Comparison of ENCODE assay signal across 4 fruit fly cellular contexts in genomic region chr3R:20286758-20287157, dm6.
TF ChIP-seq lines count a peak whose summit lies in the region.

No protein-coding gene starts in this region.

- TF ChIP-seq CTCF in S2 (optimal IDR thresholded peaks at IDR 0.05; lab: Kevin White, UChicago) = peak; percentile 17 to 32
- peak; percentile 1 for TF ChIP-seq CTCF in whole organism, embryonic (GFP tag; optimal IDR thresholded peaks at IDR 0.05; lab: Kevin White, UChicago)

TF ChIP-seq in whole organism, adult, 20 proteins besides CTCF, POLR2A, EP300 and RAD21:
- peak; percentile 24 for TF ChIP-seq CG14711 (tag; optimal IDR thresholded peaks at IDR 0.05; lab: Kevin White, UChicago)
- no peak for TF ChIP-seq CG33017 (tag; optimal IDR thresholded peaks at IDR 0.05; lab: Kevin White, UChicago)
- no peak for TF ChIP-seq CG7045 (GFP tag; optimal IDR thresholded peaks at IDR 0.05; lab: Kevin White, UChicago)
TF ChIP-seq in whole organism, adult: peak in this region for 1.

TF ChIP-seq in whole organism, embryonic, 481 proteins besides CTCF, POLR2A, EP300 and RAD21 (continues in another document):
- TF ChIP-seq lola (GFP tag; optimal IDR thresholded peaks at IDR 0.05; lab: Kevin White, UChicago) (no peak), cad (GFP tag; optimal IDR thresholded peaks at IDR 0.05; lab: Kevin White, UChicago) (no peak), crol (GFP tag; IDR thresholded peaks at IDR 0.05; lab: Robert Waterston, UW) (no peak), CG7357 (GFP tag; IDR thresholded peaks at IDR 0.05; lab: Robert Waterston, UW) (no peak), CG2199 (GFP tag; IDR thresholded peaks at IDR 0.05; lab: Robert Waterston, UW) (peak; percentile 76; the same call in 1 of the 3 replicates), Kr (GFP tag; optimal IDR thresholded peaks at IDR 0.05; lab: Kevin White, UChicago) (no peak), zen (tag; optimal IDR thresholded peaks at IDR 0.05; lab: Kevin White, UChicago) (no peak), Atf6 (GFP tag; IDR thresholded peaks at IDR 0.05; lab: Robert Waterston, UW) (no peak), pum (GFP tag; optimal IDR thresholded peaks at IDR 0.05; lab: Kevin White, UChicago) (no peak), CG5953 (GFP tag; IDR thresholded peaks at IDR 0.05; lab: Robert Waterston, UW) (no peak), Nf-YA (GFP tag; IDR thresholded peaks at IDR 0.05; lab: Robert Waterston, UW) (no peak), gem (tag; optimal IDR thresholded peaks at IDR 0.05; lab: Kevin White, UChicago) (no peak), YL-1 (GFP tag; optimal IDR thresholded peaks at IDR 0.05; lab: Kevin White, UChicago) (no peak), bsh (GFP tag; optimal IDR thresholded peaks at IDR 0.05; lab: Kevin White, UChicago) (no peak), sr (GFP tag; IDR thresholded peaks at IDR 0.05; lab: Robert Waterston, UW) (no peak), stwl (tag; optimal IDR thresholded peaks at IDR 0.05; lab: Kevin White, UChicago) (peak; percentile 57), cato (GFP tag; optimal IDR thresholded peaks at IDR 0.05; lab: Kevin White, UChicago; ENCODE audit: borderline replicate concordance) (no peak), cas (GFP tag; IDR thresholded peaks at IDR 0.05; lab: Robert Waterston, UW) (no peak), CG3838 (GFP tag; optimal IDR thresholded peaks at IDR 0.05; lab: Kevin White, UChicago) (no peak), sna (GFP tag; IDR thresholded peaks at IDR 0.05; lab: Robert Waterston, UW; ENCODE audit: partially characterized antibody) (no peak), Xrp1 (GFP tag; IDR thresholded peaks at IDR 0.05; lab: Robert Waterston, UW) (no peak), Myb (GFP tag; optimal IDR thresholded peaks at IDR 0.05; lab: Kevin White, UChicago) (peak; percentile 48), CG9817 (tag; optimal IDR thresholded peaks at IDR 0.05; lab: Kevin White, UChicago) (no peak), CG3163 (GFP tag; optimal IDR thresholded peaks at IDR 0.05; lab: Kevin White, UChicago) (no peak), zfh2 (GFP tag; optimal IDR thresholded peaks at IDR 0.05; lab: Kevin White, UChicago) (no peak), btn (GFP tag; optimal IDR thresholded peaks at IDR 0.05; lab: Kevin White, UChicago) (no peak), CG8290 (GFP tag; optimal IDR thresholded peaks at IDR 0.05; lab: Kevin White, UChicago) (peak; percentile 36), CG8290 (tag; optimal IDR thresholded peaks at IDR 0.05; lab: Kevin White, UChicago) (no peak), bigmax (GFP tag; optimal IDR thresholded peaks at IDR 0.05; lab: Kevin White, UChicago) (no peak), Mrtf (GFP tag; IDR thresholded peaks at IDR 0.05; lab: Robert Waterston, UW) (no peak), H2.0 (GFP tag; IDR thresholded peaks at IDR 0.05; lab: Robert Waterston, UW) (no peak), CG17186 (GFP tag; optimal IDR thresholded peaks at IDR 0.05; lab: Kevin White, UChicago) (no peak), CG4328 (GFP tag; optimal IDR thresholded peaks at IDR 0.05; lab: Kevin White, UChicago) (no peak), CG11398 (GFP tag; optimal IDR thresholded peaks at IDR 0.05; lab: Kevin White, UChicago) (no peak), CG11695 (GFP tag; IDR thresholded peaks at IDR 0.05; lab: Robert Waterston, UW) (no peak), vnd (GFP tag; IDR thresholded peaks at IDR 0.05; lab: Robert Waterston, UW; ENCODE audit: partially characterized antibody) (no peak), Aef1 (GFP tag; IDR thresholded peaks at IDR 0.05; lab: Robert Waterston, UW) (no peak), tin (GFP tag; optimal IDR thresholded peaks at IDR 0.05; lab: Kevin White, UChicago) (no peak), lab (GFP tag; optimal IDR thresholded peaks at IDR 0.05; lab: Kevin White, UChicago) (no peak), seq (GFP tag; IDR thresholded peaks at IDR 0.05; lab: Robert Waterston, UW) (no peak), sens (GFP tag; lab: Kevin White, UChicago) (peak; percentile 66), CHES-1-like (GFP tag; optimal IDR thresholded peaks at IDR 0.05; lab: Kevin White, UChicago) (no peak), crc (GFP tag; optimal IDR thresholded peaks at IDR 0.05; lab: Kevin White, UChicago) (no peak), Hand (GFP tag; optimal IDR thresholded peaks at IDR 0.05; lab: Kevin White, UChicago) (no peak), CG4282 (GFP tag; optimal IDR thresholded peaks at IDR 0.05; lab: Kevin White, UChicago) (no peak), CG11504 (tag; optimal IDR thresholded peaks at IDR 0.05; lab: Kevin White, UChicago) (peak; percentile 42), CG11696 (GFP tag; IDR thresholded peaks at IDR 0.05; lab: Robert Waterston, UW) (no peak)

TF ChIP-seq in whole organism, prepupa, 60 proteins besides CTCF, POLR2A, EP300 and RAD21:
- TF ChIP-seq Eip75B (GFP tag; optimal IDR thresholded peaks at IDR 0.05; lab: Kevin White, UChicago) = no peak
- peak; percentile 56 for TF ChIP-seq Eip78C (GFP tag; lab: Kevin White, UChicago)
- TF ChIP-seq fkh (GFP tag; optimal IDR thresholded peaks at IDR 0.05; lab: Kevin White, UChicago) = no peak
- TF ChIP-seq CG8632 (GFP tag; optimal IDR thresholded peaks at IDR 0.05; lab: Kevin White, UChicago) = no peak
- TF ChIP-seq net (GFP tag; optimal IDR thresholded peaks at IDR 0.05; lab: Kevin White, UChicago) = no peak
- no peak for TF ChIP-seq Met (GFP tag; optimal IDR thresholded peaks at IDR 0.05; lab: Kevin White, UChicago)
- TF ChIP-seq vri (GFP tag; optimal IDR thresholded peaks at IDR 0.05; lab: Kevin White, UChicago) = no peak
- no peak for TF ChIP-seq Hr39 (GFP tag; optimal IDR thresholded peaks at IDR 0.05; lab: Kevin White, UChicago)
- TF ChIP-seq CG9139 (GFP tag; optimal IDR thresholded peaks at IDR 0.05; lab: Kevin White, UChicago) = peak; percentile 5
- TF ChIP-seq CG34406 (GFP tag; optimal IDR thresholded peaks at IDR 0.05; lab: Kevin White, UChicago) = no peak
- no peak for TF ChIP-seq CG6792 (GFP tag; optimal IDR thresholded peaks at IDR 0.05; lab: Kevin White, UChicago)
- 0 out of 3 replicates have a peak, but pooled peaks have one; percentile 17 for TF ChIP-seq eg (GFP tag; IDR thresholded peaks at IDR 0.05; lab: Robert Waterston, UW)
- TF ChIP-seq esn (GFP tag; optimal IDR thresholded peaks at IDR 0.05; lab: Kevin White, UChicago) = no peak
- no peak for TF ChIP-seq CG7368 (GFP tag; optimal IDR thresholded peaks at IDR 0.05; lab: Kevin White, UChicago)
- no peak for TF ChIP-seq fd59A (GFP tag; optimal IDR thresholded peaks at IDR 0.05; lab: Kevin White, UChicago)
TF ChIP-seq in whole organism, prepupa: peak in this region for 3.
